Fruit fly (Drosophila melanogaster): Measurements from ENCODE around the gene sky.

sky gene

dm6 chr2L:20951320-20951719, 32.6 kb upstream of the sky start:
- no peak for TF ChIP-seq CG17806 (tag; optimal IDR thresholded peaks at IDR 0.05)
- no peak for TF ChIP-seq CG10348 (GFP tag; IDR thresholded peaks at IDR 0.05)
- TF ChIP-seq CG13204 (GFP tag; optimal IDR thresholded peaks at IDR 0.05): no peak
- no peak for TF ChIP-seq CG4496 (GFP tag; IDR thresholded peaks at IDR 0.05)
- TF ChIP-seq gl (tag; optimal IDR thresholded peaks at IDR 0.05): no peak
- TF ChIP-seq CG8159 (tag; optimal IDR thresholded peaks at IDR 0.05): no peak
- no peak for TF ChIP-seq CG14655 (GFP tag; optimal IDR thresholded peaks at IDR 0.05)
- TF ChIP-seq CG8301 (tag; optimal IDR thresholded peaks at IDR 0.05): no peak
- TF ChIP-seq CG34367 (tag; optimal IDR thresholded peaks at IDR 0.05): no peak
- TF ChIP-seq Ets98B (GFP tag; IDR thresholded peaks at IDR 0.05): no peak
- no peak for TF ChIP-seq fd96Ca (GFP tag; IDR thresholded peaks at IDR 0.05)

dm6 chr2L:20950421-20951108, 31.8 kb upstream of the sky start:
- TF ChIP-seq CG10348 (GFP tag; IDR thresholded peaks at IDR 0.05) (no peak), CG8159 (tag; optimal IDR thresholded peaks at IDR 0.05) (no peak)

DNA sequence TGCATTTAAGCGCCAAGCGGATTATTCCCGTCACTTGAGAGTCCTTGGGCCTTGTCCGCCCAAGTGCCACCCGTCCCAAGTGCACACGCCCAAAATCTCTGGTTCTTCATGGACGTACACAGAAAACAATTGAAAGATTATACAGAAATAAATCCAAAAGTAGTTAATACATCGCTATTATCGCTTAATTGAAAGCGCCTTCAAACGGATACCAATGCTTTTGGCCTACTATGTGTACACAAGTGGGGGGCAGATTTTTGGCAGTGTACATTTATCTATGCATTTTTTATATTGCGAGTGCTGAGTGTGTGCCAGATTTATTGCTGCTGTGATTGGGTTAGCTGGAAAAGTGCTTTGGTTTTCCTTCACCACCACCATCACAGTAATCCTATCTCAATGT, 29.9 kb upstream of the sky start:
- TF ChIP-seq fd96Ca (GFP tag; IDR thresholded peaks at IDR 0.05): no peak
- no peak for TF ChIP-seq CG17806 (tag; optimal IDR thresholded peaks at IDR 0.05)
- no peak for TF ChIP-seq Pif1B (GFP tag; optimal IDR thresholded peaks at IDR 0.05)
- no peak for TF ChIP-seq CG9948 (tag; optimal IDR thresholded peaks at IDR 0.05)
- TF ChIP-seq CG12605 (GFP tag; IDR thresholded peaks at IDR 0.05): no peak
- no peak for TF ChIP-seq gl (tag; optimal IDR thresholded peaks at IDR 0.05)
- TF ChIP-seq Ets98B (GFP tag; IDR thresholded peaks at IDR 0.05): no peak
- no peak for TF ChIP-seq Pif1A (GFP tag; optimal IDR thresholded peaks at IDR 0.05)
- TF ChIP-seq CG13204 (GFP tag; optimal IDR thresholded peaks at IDR 0.05): no peak
- no peak for TF ChIP-seq D1 (tag; optimal IDR thresholded peaks at IDR 0.05)
- no peak for TF ChIP-seq CG8159 (tag; optimal IDR thresholded peaks at IDR 0.05)
- TF ChIP-seq Snoo (tag; optimal IDR thresholded peaks at IDR 0.05): no peak
- TF ChIP-seq CG34367 (tag; optimal IDR thresholded peaks at IDR 0.05): no peak
- TF ChIP-seq CG32121 (GFP tag; IDR thresholded peaks at IDR 0.05): no peak
- TF ChIP-seq EcR (GFP tag; optimal IDR thresholded peaks at IDR 0.05): no peak

DNA sequence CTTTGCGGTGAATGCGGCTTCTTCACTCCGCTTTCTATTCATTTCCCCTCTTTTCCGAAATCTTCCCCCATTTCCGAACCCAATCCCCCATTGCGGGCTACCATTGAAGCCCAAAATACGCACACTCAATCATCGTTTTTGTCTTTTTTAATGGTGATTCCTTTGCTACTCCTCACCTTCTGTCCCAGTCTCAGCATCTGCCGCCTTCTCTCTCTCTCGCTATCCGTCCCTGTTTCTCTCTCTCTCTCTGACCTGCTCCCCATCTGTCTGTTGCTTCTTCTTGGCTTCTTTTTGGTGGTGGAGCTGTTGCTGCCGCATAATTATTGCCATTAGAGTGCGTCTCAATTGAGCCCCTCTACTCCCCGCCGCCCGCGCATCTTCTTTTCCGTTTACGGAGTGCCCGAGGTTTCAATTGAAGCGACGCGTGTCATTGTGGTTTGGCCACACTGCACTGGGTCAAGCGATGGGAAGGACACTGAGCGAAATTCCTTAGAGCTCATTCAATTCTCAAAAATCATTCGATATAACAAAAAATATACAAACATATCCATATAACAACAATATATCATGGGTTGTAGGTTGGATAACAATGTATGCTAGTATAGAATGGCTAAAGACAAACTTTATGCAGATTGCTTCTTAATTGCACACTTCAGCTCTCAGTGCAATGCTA, 26.3 kb upstream of the sky start:
- TF ChIP-seq CG34367 (tag; optimal IDR thresholded peaks at IDR 0.05) (peak; percentile 17), D1 (tag; optimal IDR thresholded peaks at IDR 0.05) (no peak), Pif1A (GFP tag; optimal IDR thresholded peaks at IDR 0.05) (peak; percentile 55), CG10348 (GFP tag; IDR thresholded peaks at IDR 0.05) (no peak), gl (tag; optimal IDR thresholded peaks at IDR 0.05) (no peak), CG12605 (GFP tag; IDR thresholded peaks at IDR 0.05) (no peak), EcR (GFP tag; optimal IDR thresholded peaks at IDR 0.05) (no peak), CG8301 (tag; optimal IDR thresholded peaks at IDR 0.05) (peak; percentile 56), CG14655 (GFP tag; optimal IDR thresholded peaks at IDR 0.05) (peak; percentile 53), CG17806 (tag; optimal IDR thresholded peaks at IDR 0.05) (peak; percentile 59), Ets98B (GFP tag; IDR thresholded peaks at IDR 0.05) (0 out of 2 replicates have a peak, but pooled peaks have one; percentile 12), CG32121 (GFP tag; IDR thresholded peaks at IDR 0.05) (no peak), CG4496 (GFP tag; IDR thresholded peaks at IDR 0.05) (peak; percentile 33; the same call in 1 of the 3 replicates), CG8159 (tag; optimal IDR thresholded peaks at IDR 0.05) (peak; percentile 58), Snoo (tag; optimal IDR thresholded peaks at IDR 0.05) (no peak), CG15710 (tag; optimal IDR thresholded peaks at IDR 0.05) (peak; percentile 35), CG9948 (tag; optimal IDR thresholded peaks at IDR 0.05) (peak; percentile 35), rn (GFP tag; IDR thresholded peaks at IDR 0.05) (no peak)

- peak; percentile 26 for TF ChIP-seq Pif1A (GFP tag; optimal IDR thresholded peaks at IDR 0.05)
- peak; percentile 33 for TF ChIP-seq CG8159 (tag; optimal IDR thresholded peaks at IDR 0.05)
- TF ChIP-seq CG17806 (tag; optimal IDR thresholded peaks at IDR 0.05): peak; percentile 21
- no peak for TF ChIP-seq CG13204 (GFP tag; optimal IDR thresholded peaks at IDR 0.05)
- no peak for TF ChIP-seq CG10348 (GFP tag; IDR thresholded peaks at IDR 0.05)
- TF ChIP-seq CG9948 (tag; optimal IDR thresholded peaks at IDR 0.05): peak; percentile 28
- TF ChIP-seq fd96Ca (GFP tag; IDR thresholded peaks at IDR 0.05): no peak
- peak; percentile 35; the same call in 1 of the 2 replicates for TF ChIP-seq CG32121 (GFP tag; IDR thresholded peaks at IDR 0.05)
- no peak for TF ChIP-seq CG4496 (GFP tag; IDR thresholded peaks at IDR 0.05)
- no peak for TF ChIP-seq Pif1B (GFP tag; optimal IDR thresholded peaks at IDR 0.05)
- TF ChIP-seq CG14655 (GFP tag; optimal IDR thresholded peaks at IDR 0.05): peak; percentile 58
- TF ChIP-seq CG8301 (tag; optimal IDR thresholded peaks at IDR 0.05): peak; percentile 35
Observed at dm6 chr2L:20944342-20944741, 25.6 kb upstream of the sky start.

DNA sequence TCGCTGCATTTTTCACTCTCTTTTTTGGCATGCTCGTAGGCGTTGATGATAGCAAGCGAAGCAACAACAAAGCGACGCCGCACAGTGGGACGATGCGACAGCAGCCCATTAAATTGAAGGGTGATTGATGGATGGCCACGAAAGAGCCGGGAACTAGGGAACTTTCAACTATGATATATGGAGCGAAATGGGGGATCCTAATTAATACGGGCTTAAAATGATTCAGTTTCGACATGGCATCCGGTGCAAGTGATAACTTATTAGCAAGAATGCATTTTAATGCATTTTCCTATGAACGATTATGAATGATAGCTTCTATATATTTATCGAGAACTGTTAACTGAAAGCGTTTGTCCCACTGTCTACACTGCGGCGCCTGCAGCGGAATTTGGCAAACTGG, 24.4 kb upstream of the sky start:
- TF ChIP-seq fd96Ca (GFP tag; IDR thresholded peaks at IDR 0.05) (peak; percentile 50; the same call in 1 of the 3 replicates), gl (tag; optimal IDR thresholded peaks at IDR 0.05) (no peak), CG32121 (GFP tag; IDR thresholded peaks at IDR 0.05) (0 out of 2 replicates have a peak, but pooled peaks have one; percentile 31), CG13204 (GFP tag; optimal IDR thresholded peaks at IDR 0.05) (no peak), CG17806 (tag; optimal IDR thresholded peaks at IDR 0.05) (peak; percentile 11), CG10348 (GFP tag; IDR thresholded peaks at IDR 0.05) (no peak), CG12605 (GFP tag; IDR thresholded peaks at IDR 0.05) (no peak), CG8301 (tag; optimal IDR thresholded peaks at IDR 0.05) (peak; percentile 50), Pif1A (GFP tag; optimal IDR thresholded peaks at IDR 0.05) (peak; percentile 17), Ets98B (GFP tag; IDR thresholded peaks at IDR 0.05) (0 out of 2 replicates have a peak, but pooled peaks have one; percentile 26), rn (GFP tag; IDR thresholded peaks at IDR 0.05) (no peak), CG9948 (tag; optimal IDR thresholded peaks at IDR 0.05) (peak; percentile 17), D1 (tag; optimal IDR thresholded peaks at IDR 0.05) (no peak), CG8159 (tag; optimal IDR thresholded peaks at IDR 0.05) (peak; percentile 36), CG34367 (tag; optimal IDR thresholded peaks at IDR 0.05) (no peak), CG4496 (GFP tag; IDR thresholded peaks at IDR 0.05) (peak; percentile 65; the same call in 1 of the 3 replicates), CG14655 (GFP tag; optimal IDR thresholded peaks at IDR 0.05) (peak; percentile 51), Pif1B (GFP tag; optimal IDR thresholded peaks at IDR 0.05) (no peak), CG15710 (tag; optimal IDR thresholded peaks at IDR 0.05) (peak; percentile 30), EcR (GFP tag; optimal IDR thresholded peaks at IDR 0.05) (no peak), Snoo (tag; optimal IDR thresholded peaks at IDR 0.05) (no peak)

All from whole organism, pupa.